Fruit fly (Drosophila melanogaster) whole organism, embryonic: ENCODE measurements around the gene CG31924.
A peak's percentile ranks its signal among the peaks of the same experiment; 100 is the strongest.

Experiments used
- Awh ChIP-seq: fragments of 200-800 bp; sonication (Bioruptor generic); IDR thresholded peaks from 2 replicates; pipeline ENCODE4, ENCODE4 v1.3.6; 2022; ENCODE audit warnings: missing biosample characterization, missing genetic modification characterization
- Bgb ChIP-seq: fragments of 200-800 bp; sonication (Bioruptor generic); IDR thresholded peaks from 2 replicates; pipeline ENCODE4 v1.3.6; 2022; ENCODE audit warnings: missing biosample characterization, missing genetic modification characterization; ENCODE audit not compliant: partially characterized antibody
- CG10147 ChIP-seq: fragments of 200-800 bp; sonication (Bioruptor generic); optimal IDR thresholded peaks from 2 replicates; lab custom pipeline; 2019; ENCODE audit warnings: missing biosample characterization, mild to moderate bottlenecking, missing genetic modification characterization, moderate library complexity
- CG17359 ChIP-seq: fragments of 200-800 bp; sonication (Bioruptor generic); optimal IDR thresholded peaks from 3 replicates; lab custom pipeline; 2018; ENCODE audit warnings: missing biosample characterization, mild to moderate bottlenecking, missing genetic modification characterization, moderate library complexity
- CG18011 ChIP-seq: fragments of 200-800 bp; sonication (Bioruptor generic); optimal IDR thresholded peaks from 2 replicates; lab custom pipeline; 2017; ENCODE audit warnings: missing biosample characterization, missing genetic modification characterization, mild to moderate bottlenecking, moderate library complexity, missing genotype
- CG1832 ChIP-seq: fragments of 200-800 bp; sonication (Bioruptor generic); optimal IDR thresholded peaks from 2 replicates; lab custom pipeline; 2017; ENCODE audit warnings: missing biosample characterization, mild to moderate bottlenecking, missing genetic modification characterization, inconsistent platforms
- CG31388 ChIP-seq: fragments of 200-800 bp; sonication (Bioruptor generic); optimal IDR thresholded peaks from 2 replicates; lab custom pipeline; 2016; ENCODE audit warnings: missing biosample characterization, missing genetic modification characterization
- CG3838 ChIP-seq: fragments of 200-800 bp; sonication (Bioruptor generic); optimal IDR thresholded peaks from 3 replicates; lab custom pipeline; 2016; ENCODE audit warnings: missing biosample characterization, missing genetic modification characterization
- CG42726 ChIP-seq: fragments of 200-800 bp; sonication (Bioruptor generic); IDR thresholded peaks from 2 replicates; pipeline ENCODE4 v1.3.6; 2022; ENCODE audit warnings: missing biosample characterization, missing genetic modification characterization; ENCODE audit not compliant: partially characterized antibody
- CG4617 ChIP-seq: fragments of 200-800 bp; sonication (Bioruptor generic); optimal IDR thresholded peaks from 3 replicates; lab custom pipeline; 2016; ENCODE audit warnings: missing biosample characterization, missing genetic modification characterization, borderline replicate concordance
- CG7271 ChIP-seq: fragments of 200-800 bp; sonication (Bioruptor generic); optimal IDR thresholded peaks from 2 replicates; lab custom pipeline; 2018; ENCODE audit warnings: missing biosample characterization, mild to moderate bottlenecking, missing genetic modification characterization, moderate library complexity
- CG8359 ChIP-seq: fragments of 200-800 bp; sonication (Bioruptor generic); optimal IDR thresholded peaks from 2 replicates; lab custom pipeline; 2017; ENCODE audit warnings: missing biosample characterization, mild to moderate bottlenecking, missing genetic modification characterization, borderline replicate concordance
- CG8388 ChIP-seq: fragments of 200-800 bp; sonication (Bioruptor generic); optimal IDR thresholded peaks from 2 replicates; lab custom pipeline; 2019; ENCODE audit warnings: missing biosample characterization, mild to moderate bottlenecking, missing genetic modification characterization, moderate library complexity
- CG9932 ChIP-seq: fragments of 200-800 bp; sonication (Bioruptor generic); IDR thresholded peaks from 2 replicates; pipeline ENCODE4 v1.3.6; 2022; ENCODE audit warnings: missing biosample characterization, missing genetic modification characterization
- Dek ChIP-seq: fragments of 200-800 bp; sonication (Bioruptor generic); optimal IDR thresholded peaks from 3 replicates; lab custom pipeline; 2019; ENCODE audit warnings: missing biosample characterization, mild to moderate bottlenecking, missing genetic modification characterization, moderate library complexity
- Dip3 ChIP-seq: fragments of 200-800 bp; sonication (Bioruptor generic); optimal IDR thresholded peaks from 3 replicates; lab custom pipeline; 2016; ENCODE audit warnings: missing biosample characterization, missing genetic modification characterization
- Dref ChIP-seq: fragments of 200-800 bp; sonication (Bioruptor generic); IDR thresholded peaks from 2 replicates; pipeline ENCODE4 v1.3.6; 2022; ENCODE audit warnings: missing biosample characterization, missing genetic modification characterization
- Elba2 ChIP-seq: fragments of 200-800 bp; sonication (Bioruptor generic); optimal IDR thresholded peaks from 3 replicates; lab custom pipeline; 2016; ENCODE audit warnings: missing biosample characterization, missing genetic modification characterization
- Fer1 ChIP-seq: fragments of 200-800 bp; sonication (Bioruptor generic); optimal IDR thresholded peaks from 2 replicates; lab custom pipeline; 2017; ENCODE audit warnings: missing biosample characterization, mild to moderate bottlenecking, missing genetic modification characterization
- Fer3 ChIP-seq: fragments of 200-800 bp; sonication (Bioruptor generic); optimal IDR thresholded peaks from 2 replicates; lab custom pipeline; 2018; ENCODE audit warnings: missing biosample characterization, mild to moderate bottlenecking, missing genetic modification characterization, moderate library complexity
- HLH54F ChIP-seq: fragments of 200-800 bp; sonication (Bioruptor generic); optimal IDR thresholded peaks from 3 replicates; lab custom pipeline; 2016; ENCODE audit warnings: missing biosample characterization, missing genetic modification characterization
- Hey ChIP-seq: fragments of 200-800 bp; sonication (Bioruptor generic); optimal IDR thresholded peaks from 3 replicates; lab custom pipeline; 2018; ENCODE audit warnings: missing biosample characterization, mild to moderate bottlenecking, missing genetic modification characterization
- Hr78 ChIP-seq, 2 experiments: fragments of 200-800 bp in 1 of 2; fragments of >200 bp in 1 of 2; sonication (Bioruptor generic) in 1 of 2; optimal IDR thresholded peaks; 2 replicates each; lab custom pipeline; 2017 to 2019; ENCODE audit warnings: missing biosample characterization in 2 of 2, missing genetic modification characterization in 2 of 2, mild to moderate bottlenecking in 1 of 2, moderate library complexity in 1 of 2
- Mrtf ChIP-seq: fragments of 200-800 bp; sonication (Bioruptor generic); IDR thresholded peaks from 3 replicates; pipeline ENCODE4 v1.3.6; 2022; ENCODE audit warnings: missing biosample characterization, missing genetic modification characterization
- Spps ChIP-seq: fragments of 200-800 bp; sonication (Bioruptor generic); optimal IDR thresholded peaks from 2 replicates; lab custom pipeline; 2018; ENCODE audit warnings: missing biosample characterization, mild to moderate bottlenecking, missing genetic modification characterization
- TFAM ChIP-seq: fragments of 200-800 bp; sonication (Bioruptor generic); optimal IDR thresholded peaks from 2 replicates; lab custom pipeline; 2017; ENCODE audit warnings: missing biosample characterization, missing genetic modification characterization, inconsistent platforms
- Taf1 ChIP-seq: fragments of 200-800 bp; sonication (Bioruptor generic); IDR thresholded peaks from 2 replicates; pipeline ENCODE4 v1.3.6; 2022; ENCODE audit warnings: missing biosample characterization, missing genetic modification characterization
- ap ChIP-seq: fragments of 200-800 bp; sonication (Bioruptor generic); IDR thresholded peaks from 2 replicates; pipeline ENCODE4 v1.3.6; 2022; ENCODE audit warnings: missing biosample characterization, missing genetic modification characterization
- ara ChIP-seq: fragments of 200-800 bp; sonication (Bioruptor generic); IDR thresholded peaks from 2 replicates; pipeline ENCODE4 v1.3.6; 2022; ENCODE audit warnings: missing biosample characterization, missing genetic modification characterization
- az2 ChIP-seq: fragments of 200-800 bp; sonication (Bioruptor generic); optimal IDR thresholded peaks from 3 replicates; lab custom pipeline; 2016; ENCODE audit warnings: missing biosample characterization, missing genetic modification characterization
- chm ChIP-seq: fragments of 200-800 bp; sonication (Bioruptor generic); IDR thresholded peaks from 2 replicates; pipeline ENCODE4 v1.3.6; 2022; ENCODE audit warnings: missing biosample characterization, missing genetic modification characterization
- dimm ChIP-seq: fragments of 200-800 bp; sonication (Bioruptor generic); IDR thresholded peaks from 2 replicates; pipeline ENCODE4 v1.3.6; 2022; ENCODE audit warnings: missing biosample characterization, missing genetic modification characterization
- disco-r ChIP-seq: fragments of 200-800 bp; sonication (Bioruptor generic); optimal IDR thresholded peaks from 2 replicates; lab custom pipeline; 2016; ENCODE audit warnings: missing biosample characterization, missing genetic modification characterization
- dmrt99B ChIP-seq: fragments of 200-800 bp; sonication (Bioruptor generic); optimal IDR thresholded peaks from 2 replicates; lab custom pipeline; 2018; ENCODE audit warnings: missing biosample characterization, mild to moderate bottlenecking, missing genetic modification characterization, moderate library complexity
- dpn ChIP-seq, 2 experiments: fragments of 200-800 bp; sonication (Bioruptor generic); optimal IDR thresholded peaks; 3 replicates each; lab custom pipeline; 2016; ENCODE audit warnings: missing biosample characterization in 2 of 2, missing genetic modification characterization in 2 of 2
- gcm2 ChIP-seq: fragments of 200-800 bp; sonication (Bioruptor generic); optimal IDR thresholded peaks from 2 replicates; lab custom pipeline; 2016; ENCODE audit warnings: missing biosample characterization, missing genetic modification characterization
- gfzf ChIP-seq: fragments of 200-800 bp; sonication (Bioruptor generic); optimal IDR thresholded peaks from 2 replicates; lab custom pipeline; 2016; ENCODE audit warnings: missing biosample characterization, mild to moderate bottlenecking, missing genetic modification characterization, moderate library complexity
- her ChIP-seq: fragments of 200-800 bp; sonication (Bioruptor generic); optimal IDR thresholded peaks from 2 replicates; lab custom pipeline; 2016; ENCODE audit warnings: missing biosample characterization, missing genetic modification characterization
- pita ChIP-seq: fragments of 200-800 bp; sonication (Bioruptor generic); optimal IDR thresholded peaks from 2 replicates; lab custom pipeline; 2017; ENCODE audit warnings: missing biosample characterization, mild to moderate bottlenecking, missing genetic modification characterization
- row ChIP-seq: fragments of 200-800 bp; sonication (Bioruptor generic); IDR thresholded peaks from 3 replicates; pipeline ENCODE4 v1.3.6; 2022; ENCODE audit warnings: missing biosample characterization, missing genetic modification characterization
- seq ChIP-seq: fragments of 200-800 bp; sonication (Bioruptor generic); IDR thresholded peaks from 2 replicates; pipeline ENCODE4 v1.3.6; 2022; ENCODE audit warnings: missing biosample characterization, missing genetic modification characterization
- shn ChIP-seq: fragments of 200-800 bp; sonication (Bioruptor generic); optimal IDR thresholded peaks from 3 replicates; lab custom pipeline; 2016; ENCODE audit warnings: missing biosample characterization, missing genetic modification characterization
- sna ChIP-seq: fragments of 200-800 bp; sonication (Bioruptor generic); IDR thresholded peaks from 2 replicates; pipeline ENCODE4 v1.3.6; 2022; ENCODE audit warnings: missing biosample characterization, missing genetic modification characterization; ENCODE audit not compliant: partially characterized antibody
- sr ChIP-seq: fragments of 200-800 bp; sonication (Bioruptor generic); IDR thresholded peaks from 3 replicates; pipeline ENCODE4 v1.3.6; 2022; ENCODE audit warnings: missing biosample characterization, missing genetic modification characterization
- stc ChIP-seq: fragments of 200-800 bp; sonication (Bioruptor generic); IDR thresholded peaks from 2 replicates; pipeline ENCODE4 v1.3.6; 2022; ENCODE audit warnings: missing biosample characterization, missing genetic modification characterization
- tll ChIP-seq, 2 experiments: fragments of 200-800 bp in 1 of 2; fragments of >200 bp in 1 of 2; sonication (Bioruptor generic) in 1 of 2; optimal IDR thresholded peaks; 2 replicates each; lab custom pipeline; 2017 to 2019; ENCODE audit warnings: missing biosample characterization in 2 of 2, missing genetic modification characterization in 2 of 2, mild to moderate bottlenecking in 1 of 2, moderate library complexity in 1 of 2
- ttk ChIP-seq: fragments of 200-800 bp; sonication (Bioruptor generic); IDR thresholded peaks from 2 replicates; pipeline ENCODE4 v2.1.2; 2022; ENCODE audit warnings: missing biosample characterization, missing genetic modification characterization
- unc-4 ChIP-seq: fragments of 200-800 bp; sonication (Bioruptor generic); IDR thresholded peaks from 2 replicates; pipeline ENCODE4 v1.3.6; 2022; ENCODE audit warnings: missing biosample characterization, missing genetic modification characterization; ENCODE audit not compliant: partially characterized antibody
- zen ChIP-seq: fragments of 200-800 bp; sonication (Bioruptor generic); optimal IDR thresholded peaks from 3 replicates; lab custom pipeline; 2018; ENCODE audit warnings: missing biosample characterization, mild to moderate bottlenecking, missing genetic modification characterization, moderate library complexity

The CG31924 gene

DNA sequence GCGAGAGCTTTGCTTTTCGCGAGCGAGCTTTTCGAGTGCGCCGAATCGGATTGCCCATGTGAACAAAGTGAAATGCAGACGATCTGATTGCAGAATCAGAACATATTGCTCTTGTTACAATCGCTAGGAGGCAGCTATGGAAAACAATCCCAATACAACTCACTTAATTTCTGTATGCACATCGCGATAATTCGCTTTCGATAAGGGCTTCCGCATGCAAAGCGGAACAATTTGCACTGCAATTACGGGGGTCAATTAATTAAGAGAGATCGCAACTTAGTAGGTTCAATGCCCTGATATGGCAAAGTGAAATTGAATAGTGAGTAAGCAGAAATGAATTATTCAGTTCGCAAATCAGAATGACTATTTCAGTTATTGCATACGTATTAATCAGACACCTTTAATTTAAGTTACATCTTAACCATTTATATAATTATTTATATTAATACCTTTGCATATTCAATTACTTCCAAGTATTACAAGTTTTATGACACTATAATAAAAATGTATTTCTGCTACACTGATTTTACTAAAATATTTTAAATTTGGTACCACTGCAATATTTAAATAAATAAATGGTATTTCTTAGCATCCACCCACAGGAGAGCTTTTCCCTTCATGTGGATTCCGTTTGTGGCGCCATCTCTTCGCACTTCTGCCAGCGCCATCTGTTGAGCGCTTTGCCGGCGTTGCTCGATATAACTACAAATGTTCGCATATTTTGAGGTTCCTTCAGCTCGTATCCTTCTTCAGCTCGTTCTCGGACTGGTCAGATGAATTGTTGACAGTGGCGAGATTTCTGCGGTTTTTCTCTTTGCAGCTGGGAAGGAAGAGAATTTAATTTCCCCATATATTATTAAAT, 7.3 kb upstream of the CG31924 start, which contains the start of gene NLaz (continued):
- TF ChIP-seq CG8359 (GFP tag; lab: Kevin White, UChicago) (no peak), Awh (GFP tag; lab: Robert Waterston, UW) (no peak), CG7271 (no peak), ara (no peak), zen (tag; lab: Kevin White, UChicago) (no peak), shn (no peak), CG18011 (no peak), CG4617 (GFP tag; lab: Kevin White, UChicago) (peak; percentile 17), CG9932 (peak; percentile 12; the same call in 1 of the 2 replicates), row (GFP tag; lab: Robert Waterston, UW) (no peak), CG8388 (no peak), HLH54F (peak; percentile 2), TFAM (GFP tag; lab: Kevin White, UChicago) (no peak), her (GFP tag; lab: Kevin White, UChicago) (no peak), seq (GFP tag; lab: Robert Waterston, UW) (no peak), az2 (peak; percentile 60), gfzf (GFP tag; lab: Kevin White, UChicago) (no peak), CG1832 (GFP tag; lab: Kevin White, UChicago) (no peak), Bgb (GFP tag; lab: Robert Waterston, UW) (peak; percentile 58; the same call in 1 of the 2 replicates), stc (GFP tag; lab: Robert Waterston, UW) (no peak), pita (GFP tag; lab: Kevin White, UChicago) (no peak), Hr78 (GFP tag; optimal IDR thresholded peaks at IDR 0.05; lab: Kevin White, UChicago) (no peak), Elba2 (GFP tag; lab: Kevin White, UChicago) (no peak), unc-4 (GFP tag; lab: Robert Waterston, UW) (no peak), sna (GFP tag; lab: Robert Waterston, UW) (no peak), CG10147 (GFP tag; lab: Kevin White, UChicago) (peak; percentile 36), dimm (GFP tag; lab: Robert Waterston, UW) (no peak), ttk (peak; percentile 69), gcm2 (no peak), Taf1 (no peak), Fer1 (GFP tag; lab: Kevin White, UChicago) (no peak), sr (GFP tag; lab: Robert Waterston, UW) (no peak), Spps (tag; lab: Kevin White, UChicago) (no peak), chm (GFP tag; lab: Robert Waterston, UW) (no peak), Dek (tag; lab: Kevin White, UChicago) (no peak), disco-r (GFP tag; lab: Kevin White, UChicago) (no peak), tll (GFP tag; optimal IDR thresholded peaks at IDR 0.05; lab: Kevin White, UChicago) (no peak), Hey (tag; lab: Kevin White, UChicago) (no peak), CG17359 (tag; lab: Kevin White, UChicago) (peak; percentile 1), Fer3 (no peak), CG3838 (GFP tag; lab: Kevin White, UChicago) (no peak), dpn (GFP tag; optimal IDR thresholded peaks at IDR 0.05; lab: Kevin White, UChicago) (peak in 1 of 2 experiments; percentile 49), Dref (GFP tag; lab: Robert Waterston, UW) (no peak), dmrt99B (tag; lab: Kevin White, UChicago) (peak; percentile 28), Dip3 (GFP tag; lab: Kevin White, UChicago) (no peak), CG42726 (peak; percentile 74), ap (GFP tag; lab: Robert Waterston, UW) (no peak), Mrtf (GFP tag; lab: Robert Waterston, UW) (peak; percentile 84; the same call in 2 of the 3 replicates), CG31388 (GFP tag; lab: Kevin White, UChicago) (no peak)
